Worm (Caenorhabditis elegans) whole organism, L1 larva: Measurements from ENCODE around the gene ent-3.

Source experiments
- C16A3.4 ChIP-seq: fragments of 150-350 bp; optimal IDR thresholded peaks from 2 replicates; lab custom pipeline; 2014; ENCODE audit warnings: missing biosample characterization, missing genetic modification characterization
- C34B4.2 ChIP-seq: sonication (generic microtip); optimal IDR thresholded peaks from 2 replicates; lab custom pipeline; 2017; ENCODE audit warnings: mild to moderate bottlenecking, missing genetic modification characterization, missing compliant biosample characterization
- F16B12.6 ChIP-seq: fragments of 150-350 bp; optimal IDR thresholded peaks from 2 replicates; lab custom pipeline; 2014; ENCODE audit warnings: missing biosample characterization, missing genetic modification characterization
- Y116A8C.19 ChIP-seq: sonication (generic microtip); optimal IDR thresholded peaks from 2 replicates; lab custom pipeline; 2016; ENCODE audit warnings: missing compliant biosample characterization, missing genetic modification characterization, borderline replicate concordance
- aha-1 ChIP-seq: fragments of 150-350 bp; optimal IDR thresholded peaks from 2 replicates; lab custom pipeline; 2014; ENCODE audit warnings: missing biosample characterization, missing genetic modification characterization
- alr-1 ChIP-seq: fragments of 200-800 bp; sonication (Bioruptor generic); optimal IDR thresholded peaks from 2 replicates; lab custom pipeline; 2018; ENCODE audit warnings: borderline replicate concordance, mild to moderate bottlenecking, missing genetic modification characterization, missing compliant biosample characterization
- ama-1 ChIP-seq: fragments of 150-350 bp; optimal IDR thresholded peaks from 2 replicates; lab custom pipeline; 2014
- ceh-82 ChIP-seq, 3 experiments: fragments of 150-350 bp in 1 of 3; sonication (generic microtip) in 2 of 3; optimal IDR thresholded peaks; 2 replicates each; lab custom pipeline; 2014 to 2017; ENCODE audit warnings: missing biosample characterization in 3 of 3, missing genetic modification characterization in 3 of 3
- ces-1 ChIP-seq: fragments of 150-350 bp; optimal IDR thresholded peaks from 2 replicates; lab custom pipeline; 2014; ENCODE audit warnings: missing biosample characterization, missing genetic modification reagents, missing genetic modification characterization
- dpl-1 ChIP-seq, 3 experiments: fragments of 150-350 bp in 2 of 3; sonication (generic microtip) in 1 of 3; optimal IDR thresholded peaks; 2 replicates each; lab custom pipeline; 2014 to 2017; ENCODE audit warnings: missing biosample characterization in 3 of 3, missing genetic modification characterization in 3 of 3, missing genetic modification reagents in 3 of 3
- dsc-1 ChIP-seq: sonication (generic microtip); optimal IDR thresholded peaks from 2 replicates; lab custom pipeline; 2016; ENCODE audit warnings: mild to moderate bottlenecking, missing genetic modification characterization, missing compliant biosample characterization
- efl-1 ChIP-seq, 4 experiments: fragments of 150-350 bp; optimal IDR thresholded peaks in 3 of 4; peaks in 1 of 4; 1 replicate in 1 of 4; 2 replicates in 3 of 4; lab custom pipeline; 2014; ENCODE audit warnings: missing biosample characterization in 2 of 4, missing genetic modification characterization in 2 of 4, missing genetic modification reagents in 2 of 4
- efl-3 ChIP-seq: fragments of 200-800 bp; sonication (Bioruptor generic); optimal IDR thresholded peaks from 2 replicates; lab custom pipeline; 2018; ENCODE audit warnings: mild to moderate bottlenecking, missing genetic modification characterization, missing compliant biosample characterization
- elt-2 ChIP-seq: sonication (generic microtip); optimal IDR thresholded peaks from 2 replicates; lab custom pipeline; 2016; ENCODE audit warnings: missing genetic modification characterization, mild to moderate bottlenecking, inconsistent platforms, missing compliant biosample characterization, missing genetic modification reagents
- ets-5 ChIP-seq: fragments of 200-800 bp; sonication (Bioruptor generic); IDR thresholded peaks from 2 replicates; pipeline ENCODE4 v1.3.6; 2022; ENCODE audit warnings: missing genetic modification characterization, missing compliant biosample characterization
- fkh-8 ChIP-seq: sonication (generic microtip); optimal IDR thresholded peaks from 2 replicates; lab custom pipeline; 2016; ENCODE audit warnings: mild to moderate bottlenecking, missing genetic modification characterization, missing compliant biosample characterization
- grh-1 ChIP-seq: fragments of 200-800 bp; sonication (Bioruptor generic); IDR thresholded peaks from 2 replicates; pipeline ENCODE4 v1.3.6; 2022; ENCODE audit warnings: missing genetic modification reagents, missing genetic modification characterization, missing compliant biosample characterization
- hlh-4 ChIP-seq: sonication (generic microtip); optimal IDR thresholded peaks from 2 replicates; lab custom pipeline; 2016; ENCODE audit warnings: mild to moderate bottlenecking, missing genetic modification characterization, missing compliant biosample characterization
- hpl-2 ChIP-seq: fragments of 150-350 bp; optimal IDR thresholded peaks from 2 replicates; lab custom pipeline; 2014; ENCODE audit warnings: missing biosample characterization, missing genetic modification reagents, missing genetic modification characterization
- irx-1 ChIP-seq: sonication (generic microtip); optimal IDR thresholded peaks from 2 replicates; lab custom pipeline; 2016; ENCODE audit warnings: missing genetic modification characterization, missing compliant biosample characterization
- jun-1 ChIP-seq: fragments of 150-350 bp; optimal IDR thresholded peaks from 2 replicates; lab custom pipeline; 2014; ENCODE audit warnings: missing biosample characterization, missing genetic modification reagents, missing genetic modification characterization
- lin-13 ChIP-seq: fragments of 150-350 bp; optimal IDR thresholded peaks from 2 replicates; lab custom pipeline; 2014; ENCODE audit warnings: missing biosample characterization, missing genetic modification reagents, missing genetic modification characterization
- lin-14 ChIP-seq: fragments of 200-800 bp; sonication (Bioruptor generic); optimal IDR thresholded peaks from 2 replicates; lab custom pipeline; 2018; ENCODE audit warnings: mild to moderate bottlenecking, missing genetic modification characterization, moderate library complexity, missing compliant biosample characterization
- lin-35 ChIP-seq, 2 experiments: fragments of 150-350 bp; optimal IDR thresholded peaks; 2 replicates each; lab custom pipeline; 2014; ENCODE audit warnings: missing biosample characterization in 2 of 2, missing genetic modification characterization in 2 of 2, missing genetic modification reagents in 2 of 2
- lin-39 ChIP-seq: fragments of 150-350 bp; optimal IDR thresholded peaks from 2 replicates; lab custom pipeline; 2014; ENCODE audit warnings: missing biosample characterization, missing genetic modification reagents, missing genetic modification characterization
- lir-3 ChIP-seq: sonication (generic microtip); optimal IDR thresholded peaks from 2 replicates; lab custom pipeline; 2016; ENCODE audit warnings: mild to moderate bottlenecking, missing genetic modification characterization, moderate library complexity, missing compliant biosample characterization; ENCODE audit not compliant: poor library complexity
- lsy-2 ChIP-seq, 2 experiments: fragments of 150-350 bp; optimal IDR thresholded peaks; 2 replicates each; lab custom pipeline; 2014; ENCODE audit warnings: missing biosample characterization in 2 of 2, missing genetic modification characterization in 2 of 2
- mab-9 ChIP-seq: fragments of 200-800 bp; sonication (Bioruptor generic); IDR thresholded peaks from 2 replicates; pipeline ENCODE4 v1.3.6; 2022; ENCODE audit warnings: missing genetic modification reagents, missing genetic modification characterization, missing compliant biosample characterization
- mdl-1 ChIP-seq, 2 experiments: fragments of 150-350 bp; optimal IDR thresholded peaks; 2 replicates each; lab custom pipeline; 2014 to 2017; ENCODE audit warnings: missing biosample characterization in 2 of 2, missing genetic modification characterization in 2 of 2, inconsistent platforms in 1 of 2
- mef-2 ChIP-seq: fragments of 150-350 bp; optimal IDR thresholded peaks from 2 replicates; lab custom pipeline; 2014; ENCODE audit warnings: missing biosample characterization, missing genetic modification characterization
- mep-1 ChIP-seq: fragments of 150-350 bp; optimal IDR thresholded peaks from 2 replicates; lab custom pipeline; 2014; ENCODE audit warnings: missing biosample characterization, missing genetic modification characterization
- nhr-19 ChIP-seq: fragments of 200-800 bp; sonication (Bioruptor generic); conservative IDR thresholded peaks from 2 replicates; pipeline ENCODE4 v1.3.6; 2022; ENCODE audit warnings: missing genetic modification characterization, missing compliant biosample characterization
- nhr-20 ChIP-seq: sonication (generic microtip); optimal IDR thresholded peaks from 2 replicates; lab custom pipeline; 2016; ENCODE audit warnings: mild to moderate bottlenecking, missing genetic modification characterization, missing compliant biosample characterization
- nhr-28 ChIP-seq: fragments of 150-350 bp; optimal IDR thresholded peaks from 2 replicates; lab custom pipeline; 2014; ENCODE audit warnings: missing biosample characterization, missing genetic modification characterization
- nhr-47 ChIP-seq: sonication (generic microtip); optimal IDR thresholded peaks from 2 replicates; lab custom pipeline; 2016; ENCODE audit warnings: mild to moderate bottlenecking, missing genetic modification characterization, moderate library complexity, missing compliant biosample characterization
- nhr-71 ChIP-seq: sonication (generic microtip); optimal IDR thresholded peaks from 2 replicates; lab custom pipeline; 2016; ENCODE audit warnings: mild to moderate bottlenecking, missing genetic modification characterization, moderate library complexity, missing compliant biosample characterization
- nhr-77 ChIP-seq: fragments of 150-350 bp; optimal IDR thresholded peaks from 2 replicates; lab custom pipeline; 2014; ENCODE audit warnings: missing biosample characterization, missing genetic modification characterization
- nhr-85 ChIP-seq: sonication (generic microtip); peaks from one replicate; lab custom pipeline; 2016; ENCODE audit warnings: missing genetic modification characterization, inconsistent platforms, missing compliant biosample characterization
- pag-3 ChIP-seq: sonication (generic microtip); optimal IDR thresholded peaks from 2 replicates; lab custom pipeline; 2017; ENCODE audit warnings: missing genetic modification characterization, mild to moderate bottlenecking, missing compliant biosample characterization, antibody characterized with exemption, borderline replicate concordance; ENCODE audit not compliant: insufficient read depth
- pqm-1 ChIP-seq: sonication (generic microtip); optimal IDR thresholded peaks from 3 replicates; lab custom pipeline; 2017; ENCODE audit warnings: missing biosample characterization, missing genetic modification characterization
- skn-1 ChIP-seq: fragments of 150-350 bp; optimal IDR thresholded peaks from 2 replicates; lab custom pipeline; 2014; ENCODE audit warnings: missing biosample characterization, missing genetic modification characterization
- snpc-4 ChIP-seq: fragments of 150-350 bp; optimal IDR thresholded peaks from 2 replicates; lab custom pipeline; 2014; ENCODE audit warnings: missing biosample characterization, missing genetic modification characterization
- snu-23 ChIP-seq: sonication (generic microtip); optimal IDR thresholded peaks from 2 replicates; lab custom pipeline; 2016; ENCODE audit warnings: missing genetic modification characterization, missing compliant biosample characterization
- sox-4 ChIP-seq: sonication (generic microtip); optimal IDR thresholded peaks from 2 replicates; lab custom pipeline; 2016; ENCODE audit warnings: missing genetic modification characterization, missing compliant biosample characterization
- sptf-1 ChIP-seq: fragments of 150-350 bp; optimal IDR thresholded peaks from 2 replicates; lab custom pipeline; 2014; ENCODE audit warnings: missing biosample characterization, missing genetic modification characterization
- swsn-7 ChIP-seq: sonication (generic microtip); optimal IDR thresholded peaks from 2 replicates; lab custom pipeline; 2016; ENCODE audit warnings: missing genetic modification characterization, missing compliant biosample characterization
- unc-130 ChIP-seq: fragments of 150-350 bp; optimal IDR thresholded peaks from 2 replicates; lab custom pipeline; 2017; ENCODE audit warnings: missing biosample characterization, missing genetic modification characterization, inconsistent platforms
- unc-86 ChIP-seq: sonication (generic microtip); optimal IDR thresholded peaks from 2 replicates; lab custom pipeline; 2016; ENCODE audit warnings: missing genetic modification characterization, missing compliant biosample characterization
- unc-98 ChIP-seq: fragments of 200-800 bp; sonication (Bioruptor generic); IDR thresholded peaks from 2 replicates; pipeline ENCODE4 v1.3.6; 2022; ENCODE audit warnings: missing genetic modification characterization, missing compliant biosample characterization
- zag-1 ChIP-seq: fragments of 150-350 bp; optimal IDR thresholded peaks from 2 replicates; lab custom pipeline; 2014; ENCODE audit warnings: missing biosample characterization, missing genetic modification characterization
- zip-4 ChIP-seq: fragments of 200-800 bp; sonication (Bioruptor generic); optimal IDR thresholded peaks from 2 replicates; lab custom pipeline; 2018; ENCODE audit warnings: mild to moderate bottlenecking, missing genetic modification characterization, moderate library complexity, missing compliant biosample characterization
- ztf-11 ChIP-seq, 2 experiments: sonication (generic microtip); optimal IDR thresholded peaks; 2 replicates each; lab custom pipeline; 2016 to 2017; ENCODE audit warnings: missing genetic modification characterization in 2 of 2, missing biosample characterization in 1 of 2, missing compliant biosample characterization in 1 of 2
- ztf-4 ChIP-seq: fragments of 150-350 bp; optimal IDR thresholded peaks from 2 replicates; lab custom pipeline; 2014; ENCODE audit warnings: missing biosample characterization, missing genetic modification characterization

The ent-3 gene

ce11 chrV:14193451-14193850 is 42.4 kb downstream of the ent-3 start, which contains the start of gene atfs-1:
Gene atfs-1 (plus strand): TSS chrV:14193663.
- peak; percentile 70 for TF ChIP-seq jun-1 (tag; lab: Kevin White, UChicago)
- no peak for TF ChIP-seq F16B12.6 (tag; lab: Kevin White, UChicago)
- TF ChIP-seq ceh-82 (tag; optimal IDR thresholded peaks at IDR 0.05; lab: Kevin White, UChicago), result peak in 2 of 3 experiments; percentile 57 to 67
- TF ChIP-seq grh-1 (GFP tag; lab: Robert Waterston, UW), result no peak
- peak; percentile 49 to 68 for TF ChIP-seq lsy-2 (tag; optimal IDR thresholded peaks at IDR 0.05; lab: Kevin White, UChicago)
- TF ChIP-seq sox-4 (tag; lab: Kevin White, UChicago), result peak; percentile 3
- peak; percentile 87 for TF ChIP-seq nhr-71
- TF ChIP-seq unc-130 (tag; lab: Kevin White, UChicago), result peak; percentile 7
- TF ChIP-seq nhr-85 (tag; lab: Kevin White, UChicago), result peak; percentile 78
- peak; percentile 10 for TF ChIP-seq fkh-8 (tag; lab: Kevin White, UChicago)
- TF ChIP-seq snu-23 (GFP tag; lab: Kevin White, UChicago), result peak; percentile 86
- no peak for TF ChIP-seq mef-2 (tag; lab: Kevin White, UChicago)
- TF ChIP-seq lin-39 (tag; lab: Kevin White, UChicago), result no peak
- TF ChIP-seq dpl-1 (GFP tag; optimal IDR thresholded peaks at IDR 0.05; lab: Kevin White, UChicago), result peak in 2 of 3 experiments; percentile 36 to 43
- no peak for TF ChIP-seq irx-1 (tag; lab: Kevin White, UChicago)
- TF ChIP-seq lin-35 (GFP tag; optimal IDR thresholded peaks at IDR 0.05; lab: Kevin White, UChicago), result peak; percentile 55 to 78
- no peak for TF ChIP-seq unc-86 (tag; lab: Kevin White, UChicago)
- no peak for TF ChIP-seq ztf-11 (tag; optimal IDR thresholded peaks at IDR 0.05; lab: Kevin White, UChicago)
- TF ChIP-seq unc-98, result no peak
- TF ChIP-seq nhr-20 (tag; lab: Kevin White, UChicago), result peak; percentile 82
- peak; percentile 64 for TF ChIP-seq mep-1 (tag; lab: Kevin White, UChicago)
- peak; percentile 90 for TF ChIP-seq lin-14 (GFP tag; lab: Kevin White, UChicago)
- TF ChIP-seq sptf-1 (tag; lab: Kevin White, UChicago), result no peak
- no peak for TF ChIP-seq zag-1 (tag; lab: Kevin White, UChicago)
- no peak for TF ChIP-seq hpl-2 (GFP tag; lab: Kevin White, UChicago)
- peak; percentile 72 for TF ChIP-seq swsn-7 (tag; lab: Kevin White, UChicago)
- no peak for TF ChIP-seq nhr-28
- peak in 1 of 2 experiments; percentile 68 for TF ChIP-seq mdl-1 (tag; optimal IDR thresholded peaks at IDR 0.05; lab: Kevin White, UChicago)
- peak; percentile 20 for TF ChIP-seq dsc-1 (tag; lab: Kevin White, UChicago)
- peak; percentile 66 for TF ChIP-seq elt-2
- TF ChIP-seq zip-4 (GFP tag; lab: Kevin White, UChicago), result peak; percentile 47
- TF ChIP-seq ces-1 (GFP tag; lab: Kevin White, UChicago), result no peak
- TF ChIP-seq pqm-1 (tag; lab: Kevin White, UChicago), result no peak
- peak; percentile 72 for TF ChIP-seq nhr-47 (tag; lab: Kevin White, UChicago)
- no peak for TF ChIP-seq pag-3 (tag; lab: Kevin White, UChicago)
- no peak for TF ChIP-seq efl-3 (GFP tag; lab: Kevin White, UChicago)
- TF ChIP-seq ets-5, result no peak
- TF ChIP-seq C16A3.4 (tag; lab: Kevin White, UChicago), result peak; percentile 12
- TF ChIP-seq lin-13 (GFP tag; lab: Kevin White, UChicago), result peak; percentile 51
- no peak for TF ChIP-seq lir-3 (tag; lab: Kevin White, UChicago)
- no peak for TF ChIP-seq aha-1 (tag; lab: Kevin White, UChicago)
- peak; percentile 64 to 75 for TF ChIP-seq efl-1 (optimal IDR thresholded peaks at IDR 0.05; lab: Kevin White, UChicago)
- TF ChIP-seq efl-1 (GFP tag; optimal IDR thresholded peaks at IDR 0.05 in 1 of 2; lab: Kevin White, UChicago), result peak; percentile 27 to 85
- peak; percentile 74 for TF ChIP-seq nhr-19 (GFP tag; lab: Robert Waterston, UW)
- TF ChIP-seq snpc-4 (tag; lab: Kevin White, UChicago), result no peak
- TF ChIP-seq alr-1 (tag; lab: Kevin White, UChicago), result no peak
- peak; percentile 63 for TF ChIP-seq nhr-77
- no peak for TF ChIP-seq hlh-4 (tag; lab: Kevin White, UChicago)
- TF ChIP-seq mab-9, result 0 out of 2 replicates have a peak, but pooled peaks have one; percentile 19
- TF ChIP-seq ama-1 (lab: Kevin White, UChicago), result no peak
- no peak for TF ChIP-seq ztf-4 (tag; lab: Kevin White, UChicago)
- no peak for TF ChIP-seq C34B4.2 (tag; lab: Kevin White, UChicago)
- TF ChIP-seq skn-1 (tag; lab: Kevin White, UChicago), result peak; percentile 3
- TF ChIP-seq Y116A8C.19, result no peak
